Fruit fly (Drosophila melanogaster): ENCODE data around the gene CG31715.

dm6 chr2L:10298306-10298705, 43.1 kb upstream of the CG31715 start:
- TF ChIP-seq psq (optimal IDR thresholded peaks at IDR 0.05) (no peak), usp (GFP tag; optimal IDR thresholded peaks at IDR 0.05) (no peak), EcR (GFP tag; optimal IDR thresholded peaks at IDR 0.05) (no peak), CG8478 (optimal IDR thresholded peaks at IDR 0.05) (no peak), pan (optimal IDR thresholded peaks at IDR 0.05) (no peak), Dll (optimal IDR thresholded peaks at IDR 0.05) (no peak)

Measured in whole organism.